Worm (Caenorhabditis elegans) whole organism, late embryonic: ENCODE measurements around the gene lars-1.

Experiments
- K02D7.2 ChIP-seq: sonication (generic microtip); optimal IDR thresholded peaks from 2 replicates; lab custom pipeline; 2017; ENCODE audit warnings: mild to moderate bottlenecking, missing genetic modification characterization, missing compliant biosample characterization
- Y22D7AL.16 ChIP-seq: sonication (generic microtip); optimal IDR thresholded peaks from 2 replicates; lab custom pipeline; 2016; ENCODE audit warnings: missing genetic modification characterization, missing compliant biosample characterization
- ama-1 ChIP-seq: fragments of 150-350 bp; optimal IDR thresholded peaks from 2 replicates; lab custom pipeline; 2014
- ceh-14 ChIP-seq: sonication (generic microtip); optimal IDR thresholded peaks from 2 replicates; lab custom pipeline; 2016; ENCODE audit warnings: missing genotype, missing genetic modification characterization, missing compliant biosample characterization
- ceh-31 ChIP-seq: sonication (generic microtip); optimal IDR thresholded peaks from 2 replicates; lab custom pipeline; 2016; ENCODE audit warnings: missing genetic modification characterization, missing compliant biosample characterization
- che-1 ChIP-seq: sonication (generic microtip); optimal IDR thresholded peaks from 2 replicates; lab custom pipeline; 2016; ENCODE audit warnings: mild to moderate bottlenecking, missing genetic modification characterization, missing compliant biosample characterization
- ets-4 ChIP-seq: sonication (generic microtip); optimal IDR thresholded peaks from 2 replicates; lab custom pipeline; 2016; ENCODE audit warnings: missing genetic modification characterization, missing compliant biosample characterization
- gmeb-2 ChIP-seq: sonication (generic microtip); optimal IDR thresholded peaks from 2 replicates; lab custom pipeline; 2016; ENCODE audit warnings: missing genetic modification characterization, inconsistent platforms, missing compliant biosample characterization
- hlh-13 ChIP-seq: fragments of 200-800 bp; sonication (Bioruptor generic); optimal IDR thresholded peaks from 2 replicates; lab custom pipeline; 2018; ENCODE audit warnings: mild to moderate bottlenecking, missing genetic modification characterization, missing compliant biosample characterization
- hlh-8 ChIP-seq: sonication (generic microtip); optimal IDR thresholded peaks from 2 replicates; lab custom pipeline; 2016; ENCODE audit warnings: missing genotype, missing genetic modification characterization, missing compliant biosample characterization
- lim-6 ChIP-seq: sonication (generic microtip); optimal IDR thresholded peaks from 2 replicates; lab custom pipeline; 2016; ENCODE audit warnings: missing genetic modification characterization, missing compliant biosample characterization
- lin-11 ChIP-seq: fragments of 200-800 bp; sonication (Bioruptor generic); optimal IDR thresholded peaks from 2 replicates; lab custom pipeline; 2018; ENCODE audit warnings: mild to moderate bottlenecking, missing genetic modification characterization, missing compliant biosample characterization
- madf-2 ChIP-seq: sonication (generic microtip); optimal IDR thresholded peaks from 2 replicates; lab custom pipeline; 2017; ENCODE audit warnings: missing genetic modification characterization, missing compliant biosample characterization
- nfya-1 ChIP-seq: sonication (generic microtip); optimal IDR thresholded peaks from 2 replicates; lab custom pipeline; 2017; ENCODE audit warnings: missing genetic modification characterization, mild to moderate bottlenecking, missing compliant biosample characterization, antibody characterized with exemption, moderate library complexity
- npax-4 ChIP-seq: sonication (generic microtip); optimal IDR thresholded peaks from 2 replicates; lab custom pipeline; 2016; ENCODE audit warnings: missing genetic modification characterization, missing compliant biosample characterization
- rnt-1 ChIP-seq: sonication (generic microtip); optimal IDR thresholded peaks from 2 replicates; lab custom pipeline; 2016; ENCODE audit warnings: missing genetic modification characterization, missing compliant biosample characterization
- syd-9 ChIP-seq: sonication (generic microtip); optimal IDR thresholded peaks from 2 replicates; lab custom pipeline; 2016; ENCODE audit warnings: mild to moderate bottlenecking, missing genetic modification characterization, moderate library complexity, missing compliant biosample characterization
- unc-3 ChIP-seq, 2 experiments: fragments of 200-800 bp in 1 of 2; sonication (Bioruptor generic) in 1 of 2; sonication (generic microtip) in 1 of 2; conservative IDR thresholded peaks in 1 of 2; optimal IDR thresholded peaks in 1 of 2; 2 replicates each; pipeline versions ENCODE4 v1.3.6 to Lab custom; 2016 to 2022; ENCODE audit warnings: missing compliant biosample characterization in 2 of 2, missing genetic modification characterization in 2 of 2, missing genetic modification reagents in 1 of 2
- unc-42 ChIP-seq: sonication (generic microtip); optimal IDR thresholded peaks from 2 replicates; lab custom pipeline; 2016; ENCODE audit warnings: missing genotype, missing genetic modification characterization, missing compliant biosample characterization

Gene lars-1

DNA sequence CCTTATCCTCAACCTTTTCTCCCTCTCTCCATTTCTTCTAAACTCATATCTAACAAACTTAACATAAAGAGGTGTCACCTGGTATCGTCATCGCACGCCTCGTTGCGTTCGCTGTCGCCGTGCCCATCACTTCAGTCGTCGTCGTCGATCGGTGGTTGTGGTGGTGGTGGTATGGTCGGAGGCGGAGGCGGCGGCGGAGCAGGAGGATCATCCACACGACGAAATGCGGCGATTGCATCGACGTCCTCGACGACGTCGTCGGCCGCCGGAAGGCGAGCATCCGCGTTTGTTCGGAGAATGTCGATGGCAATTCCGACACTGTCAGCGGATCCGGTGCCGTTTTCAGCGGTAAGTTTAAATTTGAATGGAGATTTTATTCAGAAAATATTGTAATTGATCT, 52.5 kb downstream of the lars-1 start:
- TF ChIP-seq lin-11 (tag; lab: Kevin White, UChicago) (no peak), Y22D7AL.16 (no peak), npax-4 (no peak), ceh-31 (no peak), syd-9 (tag; lab: Kevin White, UChicago) (no peak), hlh-8 (no peak), ceh-14 (tag; lab: Kevin White, UChicago) (no peak), ets-4 (tag; lab: Kevin White, UChicago) (no peak), gmeb-2 (tag; lab: Kevin White, UChicago) (no peak), unc-3 (GFP tag; conservative IDR thresholded peaks at IDR 0.05; lab: Robert Waterston, UW) (no peak), unc-3 (tag; optimal IDR thresholded peaks at IDR 0.05; lab: Kevin White, UChicago) (no peak), ama-1 (lab: Kevin White, UChicago) (no peak), lim-6 (tag; lab: Kevin White, UChicago) (no peak), madf-2 (tag; lab: Kevin White, UChicago) (no peak)
- TF ChIP-seq, all 69 proteins: peak for 0

- TF ChIP-seq che-1 (tag; lab: Kevin White, UChicago) (no peak), unc-42 (tag; lab: Kevin White, UChicago) (peak; percentile 92), hlh-13 (GFP tag; lab: Kevin White, UChicago) (no peak), rnt-1 (tag; lab: Kevin White, UChicago) (no peak), K02D7.2 (no peak), ceh-31 (peak; percentile 2), nfya-1 (tag; lab: Kevin White, UChicago) (peak; percentile 95)
Observed at ce11 chrIII:4131814-4132555, 54.6 kb downstream of the lars-1 start.
